Worm (Caenorhabditis elegans) whole organism, early embryonic: ENCODE measurements around the gene R186.8.

Source experiments
- B0310.2 ChIP-seq: sonication (generic microtip); optimal IDR thresholded peaks from 2 replicates; lab custom pipeline; 2016; ENCODE audit warnings: mild to moderate bottlenecking, missing genetic modification characterization, missing compliant biosample characterization
- ama-1 ChIP-seq: fragments of 150-350 bp; optimal IDR thresholded peaks from 2 replicates; lab custom pipeline; 2014
- ets-7 ChIP-seq: sonication (generic microtip); optimal IDR thresholded peaks from 2 replicates; lab custom pipeline; 2016; ENCODE audit warnings: missing genotype, missing genetic modification characterization, missing compliant biosample characterization
- hmbx-1 ChIP-seq: sonication (generic microtip); optimal IDR thresholded peaks from 2 replicates; lab custom pipeline; 2016; ENCODE audit warnings: mild to moderate bottlenecking, missing genetic modification characterization, missing compliant biosample characterization
- scrt-1 ChIP-seq: fragments of 200-800 bp; sonication (Bioruptor generic); IDR thresholded peaks from 2 replicates; pipeline ENCODE4 v1.3.6; 2022; ENCODE audit warnings: missing genetic modification characterization, missing compliant biosample characterization
- tra-4 ChIP-seq: sonication (generic microtip); optimal IDR thresholded peaks from 2 replicates; lab custom pipeline; 2017; ENCODE audit warnings: missing genetic modification characterization, missing compliant biosample characterization

ce11 chrV:13004374-13004773 lies 36.6 kb upstream of the R186.8 start:
- TF ChIP-seq ama-1 (lab: Kevin White, UChicago) (no peak), scrt-1 (GFP tag; lab: Robert Waterston, UW) (no peak), hmbx-1 (tag; lab: Kevin White, UChicago) (no peak), B0310.2 (no peak), tra-4 (tag; lab: Kevin White, UChicago) (no peak), ets-7 (tag; lab: Kevin White, UChicago) (no peak)
